Fruit fly (Drosophila melanogaster) whole organism, prepupa: Measurements from ENCODE around the gene CG9922.

Source experiments
- CG11762 ChIP-seq: fragments of 200-800 bp; sonication (Bioruptor generic); optimal IDR thresholded peaks from 3 replicates; lab custom pipeline; 2016; ENCODE audit warnings: missing biosample characterization, missing genetic modification characterization; ENCODE audit not compliant: insufficient read depth
- CG4318 ChIP-seq: fragments of 200-800 bp; sonication (Bioruptor generic); optimal IDR thresholded peaks from 3 replicates; lab custom pipeline; 2017; ENCODE audit warnings: missing biosample characterization, mild to moderate bottlenecking, missing genetic modification characterization
- CG8632 ChIP-seq: fragments of 200-800 bp; sonication (Bioruptor generic); optimal IDR thresholded peaks from 3 replicates; lab custom pipeline; 2016; ENCODE audit warnings: missing biosample characterization, missing genetic modification characterization
- Eip75B ChIP-seq: fragments of 200-800 bp; sonication (Bioruptor generic); optimal IDR thresholded peaks from 3 replicates; lab custom pipeline; 2016; ENCODE audit warnings: missing biosample characterization, missing genetic modification characterization
- Hr39 ChIP-seq: fragments of 200-800 bp; sonication (Bioruptor generic); optimal IDR thresholded peaks from 2 replicates; lab custom pipeline; 2016; ENCODE audit warnings: missing biosample characterization, missing genetic modification characterization
- Sox102F ChIP-seq: fragments of 200-800 bp; sonication (Bioruptor generic); optimal IDR thresholded peaks from 2 replicates; lab custom pipeline; 2016; ENCODE audit warnings: missing biosample characterization, mild to moderate bottlenecking, missing genetic modification characterization
- dac ChIP-seq: fragments of 200-800 bp; sonication (Bioruptor generic); optimal IDR thresholded peaks from 2 replicates; lab custom pipeline; 2017; ENCODE audit warnings: missing biosample characterization, mild to moderate bottlenecking, missing genetic modification characterization
- dsx ChIP-seq: fragments of 200-800 bp; optimal IDR thresholded peaks from 3 replicates; lab custom pipeline; 2019; ENCODE audit warnings: missing biosample characterization, mild to moderate bottlenecking, missing genetic modification characterization, moderate library complexity; ENCODE audit not compliant: poor library complexity, severe bottlenecking
- net ChIP-seq: fragments of 200-800 bp; sonication (Bioruptor generic); optimal IDR thresholded peaks from 3 replicates; lab custom pipeline; 2016; ENCODE audit warnings: missing biosample characterization, missing genetic modification characterization
- topi ChIP-seq: fragments of 200-800 bp; sonication (Bioruptor generic); optimal IDR thresholded peaks from 3 replicates; lab custom pipeline; 2016; ENCODE audit warnings: missing biosample characterization, missing genetic modification characterization

- TF ChIP-seq CG8632 (GFP tag; lab: Kevin White, UChicago): no peak
- no peak for TF ChIP-seq Hr39 (GFP tag; lab: Kevin White, UChicago)
- no peak for TF ChIP-seq CG4318 (GFP tag; lab: Kevin White, UChicago)
- TF ChIP-seq Eip75B (GFP tag; lab: Kevin White, UChicago): no peak
- no peak for TF ChIP-seq dsx
- no peak for TF ChIP-seq dac (GFP tag; lab: Kevin White, UChicago)
- no peak for TF ChIP-seq topi
- TF ChIP-seq net (GFP tag; lab: Kevin White, UChicago): no peak
- no peak for TF ChIP-seq Sox102F
- TF ChIP-seq CG11762 (GFP tag; lab: Kevin White, UChicago): no peak
Measured at dm6 chr3R:13988923-13989436, 47.2 kb downstream of the CG9922 start.
